Worm (Caenorhabditis elegans) whole organism, L1 larva: Measurements from ENCODE around the gene ncx-3.
A peak's percentile ranks its signal among the peaks of the same experiment; 100 is the strongest.

ENCODE experiments used
- C16A3.4 ChIP-seq: fragments of 150-350 bp; optimal IDR thresholded peaks from 2 replicates; lab custom pipeline; 2014; ENCODE audit warnings: missing biosample characterization, missing genetic modification characterization
- alr-1 ChIP-seq: fragments of 200-800 bp; sonication (Bioruptor generic); optimal IDR thresholded peaks from 2 replicates; lab custom pipeline; 2018; ENCODE audit warnings: borderline replicate concordance, mild to moderate bottlenecking, missing genetic modification characterization, missing compliant biosample characterization
- blmp-1 ChIP-seq: fragments of 150-350 bp; optimal IDR thresholded peaks from 2 replicates; lab custom pipeline; 2014; ENCODE audit warnings: missing biosample characterization, missing genetic modification characterization
- ceh-82 ChIP-seq, 3 experiments: fragments of 150-350 bp in 1 of 3; sonication (generic microtip) in 2 of 3; optimal IDR thresholded peaks; 2 replicates each; lab custom pipeline; 2014 to 2017; ENCODE audit warnings: missing biosample characterization in 3 of 3, missing genetic modification characterization in 3 of 3
- dpl-1 ChIP-seq, 3 experiments: fragments of 150-350 bp in 2 of 3; sonication (generic microtip) in 1 of 3; optimal IDR thresholded peaks; 2 replicates each; lab custom pipeline; 2014 to 2017; ENCODE audit warnings: missing biosample characterization in 3 of 3, missing genetic modification characterization in 3 of 3, missing genetic modification reagents in 3 of 3
- efl-1 ChIP-seq, 4 experiments: fragments of 150-350 bp; optimal IDR thresholded peaks in 3 of 4; peaks in 1 of 4; 1 replicate in 1 of 4; 2 replicates in 3 of 4; lab custom pipeline; 2014; ENCODE audit warnings: missing biosample characterization in 2 of 4, missing genetic modification characterization in 2 of 4, missing genetic modification reagents in 2 of 4
- egl-13 ChIP-seq: sonication (generic microtip); optimal IDR thresholded peaks from 2 replicates; lab custom pipeline; 2016; ENCODE audit warnings: missing genotype, missing genetic modification reagents, missing genetic modification characterization, missing compliant biosample characterization
- egl-27 ChIP-seq, 2 experiments: fragments of 150-350 bp in 1 of 2; sonication (generic microtip); optimal IDR thresholded peaks; 3 replicates each; lab custom pipeline; 2017 to 2018; ENCODE audit warnings: missing biosample characterization in 2 of 2, missing genetic modification characterization in 2 of 2, missing genetic modification reagents in 2 of 2
- elt-2 ChIP-seq: sonication (generic microtip); optimal IDR thresholded peaks from 2 replicates; lab custom pipeline; 2016; ENCODE audit warnings: missing genetic modification characterization, mild to moderate bottlenecking, inconsistent platforms, missing compliant biosample characterization, missing genetic modification reagents
- elt-3 ChIP-seq, 6 experiments: fragments of 150-350 bp in 1 of 6; sonication (generic microtip); optimal IDR thresholded peaks; 2 replicates each; lab custom pipeline; 2017 to 2018; ENCODE audit warnings: missing biosample characterization in 6 of 6, missing genetic modification characterization in 6 of 6, inconsistent platforms in 1 of 6
- fkh-10 ChIP-seq: sonication (generic microtip); optimal IDR thresholded peaks from 2 replicates; lab custom pipeline; 2017; ENCODE audit warnings: missing biosample characterization, missing genetic modification reagents, missing genetic modification characterization
- fkh-8 ChIP-seq: sonication (generic microtip); optimal IDR thresholded peaks from 2 replicates; lab custom pipeline; 2016; ENCODE audit warnings: mild to moderate bottlenecking, missing genetic modification characterization, missing compliant biosample characterization
- fos-1 ChIP-seq: fragments of 150-350 bp; optimal IDR thresholded peaks from 2 replicates; lab custom pipeline; 2014; ENCODE audit warnings: missing biosample characterization, missing genetic modification characterization
- grh-1 ChIP-seq: fragments of 200-800 bp; sonication (Bioruptor generic); IDR thresholded peaks from 2 replicates; pipeline ENCODE4 v1.3.6; 2022; ENCODE audit warnings: missing genetic modification reagents, missing genetic modification characterization, missing compliant biosample characterization
- hpl-2 ChIP-seq: fragments of 150-350 bp; optimal IDR thresholded peaks from 2 replicates; lab custom pipeline; 2014; ENCODE audit warnings: missing biosample characterization, missing genetic modification reagents, missing genetic modification characterization
- irx-1 ChIP-seq: sonication (generic microtip); optimal IDR thresholded peaks from 2 replicates; lab custom pipeline; 2016; ENCODE audit warnings: missing genetic modification characterization, missing compliant biosample characterization
- isw-1 ChIP-seq: fragments of 200-800 bp; sonication (Bioruptor generic); IDR thresholded peaks from 2 replicates; pipeline ENCODE4 v1.3.6; 2022; ENCODE audit warnings: missing genetic modification characterization, missing compliant biosample characterization
- jun-1 ChIP-seq: fragments of 150-350 bp; optimal IDR thresholded peaks from 2 replicates; lab custom pipeline; 2014; ENCODE audit warnings: missing biosample characterization, missing genetic modification reagents, missing genetic modification characterization
- lin-13 ChIP-seq: fragments of 150-350 bp; optimal IDR thresholded peaks from 2 replicates; lab custom pipeline; 2014; ENCODE audit warnings: missing biosample characterization, missing genetic modification reagents, missing genetic modification characterization
- lin-14 ChIP-seq: fragments of 200-800 bp; sonication (Bioruptor generic); optimal IDR thresholded peaks from 2 replicates; lab custom pipeline; 2018; ENCODE audit warnings: mild to moderate bottlenecking, missing genetic modification characterization, moderate library complexity, missing compliant biosample characterization
- lin-35 ChIP-seq, 2 experiments: fragments of 150-350 bp; optimal IDR thresholded peaks; 2 replicates each; lab custom pipeline; 2014; ENCODE audit warnings: missing biosample characterization in 2 of 2, missing genetic modification characterization in 2 of 2, missing genetic modification reagents in 2 of 2
- lir-3 ChIP-seq: sonication (generic microtip); optimal IDR thresholded peaks from 2 replicates; lab custom pipeline; 2016; ENCODE audit warnings: mild to moderate bottlenecking, missing genetic modification characterization, moderate library complexity, missing compliant biosample characterization; ENCODE audit not compliant: poor library complexity
- lsy-2 ChIP-seq, 2 experiments: fragments of 150-350 bp; optimal IDR thresholded peaks; 2 replicates each; lab custom pipeline; 2014; ENCODE audit warnings: missing biosample characterization in 2 of 2, missing genetic modification characterization in 2 of 2
- mab-9 ChIP-seq: fragments of 200-800 bp; sonication (Bioruptor generic); IDR thresholded peaks from 2 replicates; pipeline ENCODE4 v1.3.6; 2022; ENCODE audit warnings: missing genetic modification reagents, missing genetic modification characterization, missing compliant biosample characterization
- mdl-1 ChIP-seq, 2 experiments: fragments of 150-350 bp; optimal IDR thresholded peaks; 2 replicates each; lab custom pipeline; 2014 to 2017; ENCODE audit warnings: missing biosample characterization in 2 of 2, missing genetic modification characterization in 2 of 2, inconsistent platforms in 1 of 2
- mef-2 ChIP-seq: fragments of 150-350 bp; optimal IDR thresholded peaks from 2 replicates; lab custom pipeline; 2014; ENCODE audit warnings: missing biosample characterization, missing genetic modification characterization
- mep-1 ChIP-seq: fragments of 150-350 bp; optimal IDR thresholded peaks from 2 replicates; lab custom pipeline; 2014; ENCODE audit warnings: missing biosample characterization, missing genetic modification characterization
- nhr-11 ChIP-seq: fragments of 150-350 bp; optimal IDR thresholded peaks from 2 replicates; lab custom pipeline; 2014; ENCODE audit warnings: missing biosample characterization, missing genetic modification characterization
- nhr-19 ChIP-seq: fragments of 200-800 bp; sonication (Bioruptor generic); conservative IDR thresholded peaks from 2 replicates; pipeline ENCODE4 v1.3.6; 2022; ENCODE audit warnings: missing genetic modification characterization, missing compliant biosample characterization
- nhr-20 ChIP-seq: sonication (generic microtip); optimal IDR thresholded peaks from 2 replicates; lab custom pipeline; 2016; ENCODE audit warnings: mild to moderate bottlenecking, missing genetic modification characterization, missing compliant biosample characterization
- nhr-237 ChIP-seq: fragments of 150-350 bp; optimal IDR thresholded peaks from 2 replicates; lab custom pipeline; 2014; ENCODE audit warnings: missing biosample characterization, missing genetic modification characterization
- nhr-47 ChIP-seq: sonication (generic microtip); optimal IDR thresholded peaks from 2 replicates; lab custom pipeline; 2016; ENCODE audit warnings: mild to moderate bottlenecking, missing genetic modification characterization, moderate library complexity, missing compliant biosample characterization
- nhr-71 ChIP-seq: sonication (generic microtip); optimal IDR thresholded peaks from 2 replicates; lab custom pipeline; 2016; ENCODE audit warnings: mild to moderate bottlenecking, missing genetic modification characterization, moderate library complexity, missing compliant biosample characterization
- nhr-77 ChIP-seq: fragments of 150-350 bp; optimal IDR thresholded peaks from 2 replicates; lab custom pipeline; 2014; ENCODE audit warnings: missing biosample characterization, missing genetic modification characterization
- nhr-84 ChIP-seq: sonication (generic microtip); optimal IDR thresholded peaks from 2 replicates; lab custom pipeline; 2017; ENCODE audit warnings: missing biosample characterization, missing genetic modification characterization
- nhr-85 ChIP-seq: sonication (generic microtip); peaks from one replicate; lab custom pipeline; 2016; ENCODE audit warnings: missing genetic modification characterization, inconsistent platforms, missing compliant biosample characterization
- pag-3 ChIP-seq: sonication (generic microtip); optimal IDR thresholded peaks from 2 replicates; lab custom pipeline; 2017; ENCODE audit warnings: missing genetic modification characterization, mild to moderate bottlenecking, missing compliant biosample characterization, antibody characterized with exemption, borderline replicate concordance; ENCODE audit not compliant: insufficient read depth
- pax-3 ChIP-seq: fragments of 200-800 bp; sonication (Bioruptor generic); optimal IDR thresholded peaks from 2 replicates; lab custom pipeline; 2018; ENCODE audit warnings: mild to moderate bottlenecking, missing genetic modification characterization, moderate library complexity, missing compliant biosample characterization
- rnt-1 ChIP-seq: sonication (generic microtip); optimal IDR thresholded peaks from 2 replicates; lab custom pipeline; 2016; ENCODE audit warnings: mild to moderate bottlenecking, missing genetic modification characterization, moderate library complexity, missing compliant biosample characterization
- skn-1 ChIP-seq: fragments of 150-350 bp; optimal IDR thresholded peaks from 2 replicates; lab custom pipeline; 2014; ENCODE audit warnings: missing biosample characterization, missing genetic modification characterization
- snpc-4 ChIP-seq: fragments of 150-350 bp; optimal IDR thresholded peaks from 2 replicates; lab custom pipeline; 2014; ENCODE audit warnings: missing biosample characterization, missing genetic modification characterization
- snu-23 ChIP-seq: sonication (generic microtip); optimal IDR thresholded peaks from 2 replicates; lab custom pipeline; 2016; ENCODE audit warnings: missing genetic modification characterization, missing compliant biosample characterization
- sptf-1 ChIP-seq: fragments of 150-350 bp; optimal IDR thresholded peaks from 2 replicates; lab custom pipeline; 2014; ENCODE audit warnings: missing biosample characterization, missing genetic modification characterization
- swsn-7 ChIP-seq: sonication (generic microtip); optimal IDR thresholded peaks from 2 replicates; lab custom pipeline; 2016; ENCODE audit warnings: missing genetic modification characterization, missing compliant biosample characterization
- tbx-2 ChIP-seq: sonication (generic microtip); optimal IDR thresholded peaks from 2 replicates; lab custom pipeline; 2016; ENCODE audit warnings: missing genetic modification characterization, missing compliant biosample characterization
- unc-130 ChIP-seq: fragments of 150-350 bp; optimal IDR thresholded peaks from 2 replicates; lab custom pipeline; 2017; ENCODE audit warnings: missing biosample characterization, missing genetic modification characterization, inconsistent platforms
- unc-86 ChIP-seq: sonication (generic microtip); optimal IDR thresholded peaks from 2 replicates; lab custom pipeline; 2016; ENCODE audit warnings: missing genetic modification characterization, missing compliant biosample characterization
- unc-98 ChIP-seq: fragments of 200-800 bp; sonication (Bioruptor generic); IDR thresholded peaks from 2 replicates; pipeline ENCODE4 v1.3.6; 2022; ENCODE audit warnings: missing genetic modification characterization, missing compliant biosample characterization
- zag-1 ChIP-seq: fragments of 150-350 bp; optimal IDR thresholded peaks from 2 replicates; lab custom pipeline; 2014; ENCODE audit warnings: missing biosample characterization, missing genetic modification characterization

The ncx-3 gene

ce11 chrIV:10697022-10697979 lies 19.1 kb upstream of the ncx-3 start, which contains the start of gene allo-1:
Gene allo-1, minus strand, starts transcription at chrIV:10697072.
- TF ChIP-seq fos-1 (tag; lab: Kevin White, UChicago) (peak; percentile 84), nhr-20 (tag; lab: Kevin White, UChicago) (peak; percentile 86), fkh-10 (no peak), ceh-82 (tag; optimal IDR thresholded peaks at IDR 0.05; lab: Kevin White, UChicago) (peak in 1 of 3 experiments; percentile 77), nhr-47 (peak; percentile 53), lin-35 (GFP tag; optimal IDR thresholded peaks at IDR 0.05; lab: Kevin White, UChicago) (peak; percentile 79 to 90), fkh-8 (tag; lab: Kevin White, UChicago) (peak; percentile 68), snu-23 (GFP tag; lab: Kevin White, UChicago) (peak; percentile 75), swsn-7 (tag; lab: Kevin White, UChicago) (peak; percentile 44), unc-98 (0 out of 2 replicates have a peak, but pooled peaks have one; percentile 32), pag-3 (tag; lab: Kevin White, UChicago) (peak; percentile 48), elt-3 (tag; optimal IDR thresholded peaks at IDR 0.05; lab: Kevin White, UChicago) (peak in 2 of 6 experiments; percentile 46 to 77), skn-1 (tag; lab: Kevin White, UChicago) (peak; percentile 71), blmp-1 (tag; lab: Kevin White, UChicago) (no peak), tbx-2 (tag; lab: Kevin White, UChicago) (peak; percentile 33), egl-13 (tag; lab: Kevin White, UChicago) (no peak), mdl-1 (tag; optimal IDR thresholded peaks at IDR 0.05; lab: Kevin White, UChicago) (peak in 1 of 2 experiments; percentile 83), unc-86 (tag; lab: Kevin White, UChicago) (peak; percentile 23), nhr-19 (GFP tag; lab: Robert Waterston, UW) (peak; percentile 70), dpl-1 (GFP tag; optimal IDR thresholded peaks at IDR 0.05; lab: Kevin White, UChicago) (peak; percentile 82 to 88 (median 85)), efl-1 (optimal IDR thresholded peaks at IDR 0.05; lab: Kevin White, UChicago) (peak; percentile 65 to 90), efl-1 (GFP tag; optimal IDR thresholded peaks at IDR 0.05 in 1 of 2; lab: Kevin White, UChicago) (peak; percentile 90 to 99), nhr-11 (tag; lab: Kevin White, UChicago) (peak; percentile 67), irx-1 (tag; lab: Kevin White, UChicago) (peak; percentile 22), nhr-77 (tag; lab: Kevin White, UChicago) (peak; percentile 32), mab-9 (GFP tag; lab: Robert Waterston, UW) (no peak), jun-1 (tag; lab: Kevin White, UChicago) (peak; percentile 84), C16A3.4 (tag; lab: Kevin White, UChicago) (peak; percentile 72), grh-1 (peak; percentile 37), lin-14 (GFP tag; lab: Kevin White, UChicago) (peak; percentile 97), hpl-2 (peak; percentile 52), zag-1 (no peak), isw-1 (GFP tag; lab: Robert Waterston, UW) (peak; percentile 7; the same call in 1 of the 2 replicates), rnt-1 (peak; percentile 80), lsy-2 (tag; optimal IDR thresholded peaks at IDR 0.05; lab: Kevin White, UChicago) (peak; percentile 66 to 86), snpc-4 (peak; percentile 66), nhr-237 (no peak), mef-2 (tag; lab: Kevin White, UChicago) (no peak), elt-2 (tag; lab: Kevin White, UChicago) (peak; percentile 32), nhr-71 (peak; percentile 87), egl-27 (tag; optimal IDR thresholded peaks at IDR 0.05; lab: Kevin White, UChicago) (peak in 1 of 2 experiments; percentile 52), unc-130 (tag; lab: Kevin White, UChicago) (peak; percentile 86), alr-1 (tag; lab: Kevin White, UChicago) (no peak), nhr-85 (tag; lab: Kevin White, UChicago) (peak; percentile 94), nhr-84 (tag; lab: Kevin White, UChicago) (no peak), mep-1 (tag; lab: Kevin White, UChicago) (peak; percentile 67), lir-3 (tag; lab: Kevin White, UChicago) (peak; percentile 40), pax-3 (tag; lab: Kevin White, UChicago) (peak; percentile 29), lin-13 (GFP tag; lab: Kevin White, UChicago) (peak; percentile 53), sptf-1 (tag; lab: Kevin White, UChicago) (no peak)
